Fruit fly (Drosophila melanogaster): ENCODE results near the gene vir-1.

vir-1 gene

DNA sequence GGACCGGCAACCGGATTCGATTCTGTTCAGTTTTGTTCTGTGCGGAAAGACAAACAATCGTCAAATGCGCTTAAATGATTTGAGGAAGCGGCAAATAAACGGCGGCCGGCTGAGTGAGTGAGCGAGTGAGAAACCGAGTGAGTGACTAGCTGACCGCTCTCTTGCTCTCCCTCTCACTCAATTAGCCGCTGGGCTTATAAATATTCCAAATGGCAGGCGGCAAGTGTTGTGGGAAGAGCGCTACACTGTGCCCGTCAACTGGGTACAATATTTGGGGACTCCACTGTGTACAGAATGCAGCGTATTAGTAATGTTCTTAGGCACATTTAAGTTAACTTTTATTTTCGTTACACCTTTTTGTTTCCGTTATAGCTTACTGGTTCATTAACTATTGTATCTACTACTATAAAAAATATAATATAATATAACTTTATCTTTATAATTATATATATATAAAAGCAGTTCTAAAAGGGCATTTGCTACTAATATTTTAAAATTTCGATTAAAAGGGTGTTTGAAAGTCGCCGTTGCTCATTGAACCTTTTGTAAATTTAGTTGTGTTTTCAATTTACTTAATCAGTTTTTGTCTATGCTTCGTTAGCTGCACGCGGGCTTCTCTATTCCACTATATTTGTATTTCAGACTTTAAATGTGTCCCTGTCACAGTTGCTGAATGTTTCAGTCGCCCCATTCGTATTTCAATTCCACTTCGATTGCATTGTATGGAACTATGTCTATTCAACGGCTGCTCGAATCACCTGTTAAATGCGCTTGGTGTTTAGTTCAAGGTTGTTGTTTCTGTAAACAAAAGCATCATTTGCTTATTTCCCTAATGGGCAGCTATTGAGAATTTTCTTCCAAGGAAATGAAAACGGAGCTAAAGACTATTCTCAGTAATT, 1.2 kb downstream of the vir-1 start:
- TF ChIP-seq ey (GFP tag; optimal IDR thresholded peaks at IDR 0.05) (no peak), Hnf4 (GFP tag; optimal IDR thresholded peaks at IDR 0.05) (peak; percentile 6), dl (GFP tag; optimal IDR thresholded peaks at IDR 0.05; ENCODE audit: insufficient read depth in 1 of 2, partially characterized antibody in 2 of 2) (peak; percentile 21 to 74), rgr (GFP tag; optimal IDR thresholded peaks at IDR 0.05) (peak; percentile 16), Dif (GFP tag; optimal IDR thresholded peaks at IDR 0.05; ENCODE audit: partially characterized antibody) (peak; percentile 23)

DNA sequence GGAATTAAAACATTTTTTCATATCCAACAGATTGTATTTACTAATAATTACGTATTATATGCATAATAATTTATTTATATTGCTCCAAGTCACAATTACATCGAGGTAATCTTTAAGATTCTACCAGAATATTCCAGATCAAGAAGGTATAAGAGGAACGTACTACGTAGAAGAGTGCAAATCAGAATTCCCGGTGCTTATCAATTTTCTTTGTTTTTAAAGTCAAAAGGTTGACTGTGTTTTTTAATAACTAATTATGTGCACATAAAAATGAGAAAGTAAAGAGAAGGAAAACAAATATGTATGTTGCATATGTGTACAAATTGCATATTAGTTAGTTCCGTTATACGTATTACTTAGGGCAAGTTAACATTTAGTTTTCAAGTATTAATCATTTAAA, 2.1 kb downstream of the vir-1 start:
- no peak for TF ChIP-seq Rel (GFP tag; optimal IDR thresholded peaks at IDR 0.05)
- TF ChIP-seq Rel (tag; optimal IDR thresholded peaks at IDR 0.05), result peak; percentile 60
- TF ChIP-seq CG32264 (GFP tag; optimal IDR thresholded peaks at IDR 0.05), result no peak

DNA sequence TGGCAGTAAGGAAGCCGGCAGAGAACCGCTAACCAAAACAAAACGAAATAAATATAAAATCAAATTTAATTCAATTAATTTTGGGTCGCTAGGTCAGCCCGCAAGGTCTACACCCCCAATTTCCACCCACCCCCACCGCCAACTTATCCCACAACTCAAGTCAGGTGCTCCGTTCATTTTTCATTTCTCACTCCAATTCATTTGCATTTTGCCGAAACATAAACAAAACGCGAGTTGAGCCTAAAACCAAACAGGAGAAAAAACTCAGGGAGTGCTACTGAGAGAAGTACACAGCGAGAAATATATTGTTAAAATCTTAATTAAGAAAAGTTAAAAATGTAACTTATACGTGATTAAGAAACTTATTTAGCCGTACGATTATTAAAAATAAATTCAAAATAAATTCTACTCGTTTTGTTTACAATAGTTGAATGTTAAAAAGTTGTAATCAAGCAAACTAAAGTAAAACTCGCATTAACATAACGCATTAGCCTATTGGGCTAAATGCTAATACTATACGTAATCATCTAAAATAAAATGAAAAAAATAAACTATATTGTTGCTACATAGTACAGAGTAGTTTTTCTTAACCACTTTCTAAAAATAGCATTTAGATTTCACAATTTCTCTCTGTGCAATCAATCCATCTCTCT, 7.6 kb downstream of the vir-1 start:
- TF ChIP-seq Hr83 (GFP tag; optimal IDR thresholded peaks at IDR 0.05; ENCODE audit: poor library complexity, severe bottlenecking) (no peak), br (GFP tag; optimal IDR thresholded peaks at IDR 0.05) (no peak), pan (optimal IDR thresholded peaks at IDR 0.05) (no peak), OdsH (GFP tag; optimal IDR thresholded peaks at IDR 0.05) (no peak), Rel (GFP tag; optimal IDR thresholded peaks at IDR 0.05) (no peak), Rel (tag; optimal IDR thresholded peaks at IDR 0.05) (no peak), sv (GFP tag; optimal IDR thresholded peaks at IDR 0.05) (no peak), h (GFP tag; optimal IDR thresholded peaks at IDR 0.05) (peak; percentile 8), woc (GFP tag; optimal IDR thresholded peaks at IDR 0.05) (no peak), N (GFP tag; optimal IDR thresholded peaks at IDR 0.05) (no peak), Abd-B (GFP tag; optimal IDR thresholded peaks at IDR 0.05) (no peak), CG9705 (GFP tag; optimal IDR thresholded peaks at IDR 0.05) (no peak), Dif (GFP tag; optimal IDR thresholded peaks at IDR 0.05; ENCODE audit: partially characterized antibody) (no peak), CrebA (GFP tag; optimal IDR thresholded peaks at IDR 0.05; ENCODE audit: borderline replicate concordance) (no peak), dmrt93B (GFP tag; optimal IDR thresholded peaks at IDR 0.05) (no peak), Hnf4 (GFP tag; optimal IDR thresholded peaks at IDR 0.05) (no peak), rgr (GFP tag; optimal IDR thresholded peaks at IDR 0.05) (peak; percentile 6), GATAd (GFP tag; optimal IDR thresholded peaks at IDR 0.05) (no peak), psq (GFP tag; optimal IDR thresholded peaks at IDR 0.05) (peak; percentile 6), Mio (GFP tag; optimal IDR thresholded peaks at IDR 0.05) (no peak), Hr78 (GFP tag; optimal IDR thresholded peaks at IDR 0.05) (no peak), CG32264 (GFP tag; optimal IDR thresholded peaks at IDR 0.05) (no peak), fru (GFP tag; optimal IDR thresholded peaks at IDR 0.05) (peak; percentile 5), sage (GFP tag; optimal IDR thresholded peaks at IDR 0.05) (no peak), ey (GFP tag; optimal IDR thresholded peaks at IDR 0.05) (peak; percentile 2), HLH106 (tag; optimal IDR thresholded peaks at IDR 0.05) (peak; percentile 53), brk (GFP tag; optimal IDR thresholded peaks at IDR 0.05) (no peak), Jra (GFP tag; optimal IDR thresholded peaks at IDR 0.05) (no peak), lola (GFP tag; optimal IDR thresholded peaks at IDR 0.05) (no peak), Myc (optimal IDR thresholded peaks at IDR 0.05) (no peak), tai (GFP tag; optimal IDR thresholded peaks at IDR 0.05) (no peak), jim (GFP tag; optimal IDR thresholded peaks at IDR 0.05) (no peak), foxo (GFP tag; optimal IDR thresholded peaks at IDR 0.05) (peak in 1 of 2 experiments; percentile 44), dsf (GFP tag; optimal IDR thresholded peaks at IDR 0.05; ENCODE audit: borderline replicate concordance) (no peak), usp (GFP tag; optimal IDR thresholded peaks at IDR 0.05) (no peak), dl (GFP tag; optimal IDR thresholded peaks at IDR 0.05; ENCODE audit: insufficient read depth in 1 of 2, partially characterized antibody in 2 of 2) (no peak), Vsx2 (GFP tag; optimal IDR thresholded peaks at IDR 0.05; ENCODE audit: partially characterized antibody) (no peak), Dfd (GFP tag; optimal IDR thresholded peaks at IDR 0.05) (peak; percentile 22), Sp1 (GFP tag; optimal IDR thresholded peaks at IDR 0.05) (peak; percentile 36)

Data from whole organism, wandering third instar larva.